Fruit fly (Drosophila melanogaster) whole organism: ENCODE measurements around the gene Sas10.

Experiments
- CG8478 ChIP-seq: fragments of >200 bp; optimal IDR thresholded peaks from 2 replicates; lab custom pipeline; 2018; ENCODE audit warnings: inconsistent platforms
- Dll ChIP-seq: fragments of >200 bp; optimal IDR thresholded peaks from 2 replicates; lab custom pipeline; 2017
- EcR ChIP-seq, 2 experiments: fragments of >200 bp; optimal IDR thresholded peaks; 2 replicates each; lab custom pipeline; 2017; ENCODE audit warnings: missing biosample characterization in 2 of 2, missing genetic modification characterization in 2 of 2, missing genetic modification reagents in 2 of 2
- pan ChIP-seq: fragments of >200 bp; optimal IDR thresholded peaks from 2 replicates; lab custom pipeline; 2017
- psq ChIP-seq: fragments of >200 bp; optimal IDR thresholded peaks from 2 replicates; lab custom pipeline; 2017
- usp ChIP-seq: fragments of >200 bp; optimal IDR thresholded peaks from 2 replicates; lab custom pipeline; 2017; ENCODE audit warnings: missing biosample characterization, missing genetic modification characterization, mixed read lengths

Gene Sas10

dm6 chrX:5358813-5359212 lies 41.6 kb downstream of the Sas10 start:
- TF ChIP-seq Dll (lab: Kevin White, UChicago) (no peak), pan (lab: Kevin White, UChicago) (no peak)

dm6 chrX:5363116-5363515 lies 45.9 kb downstream of the Sas10 start:
- TF ChIP-seq EcR (GFP tag; optimal IDR thresholded peaks at IDR 0.05; lab: Kevin White, UChicago) (no peak), usp (GFP tag; lab: Kevin White, UChicago) (no peak), CG8478 (lab: Kevin White, UChicago) (no peak), pan (lab: Kevin White, UChicago) (no peak), Dll (lab: Kevin White, UChicago) (no peak), psq (no peak)

- no peak for TF ChIP-seq CG8478 (lab: Kevin White, UChicago)
- TF ChIP-seq Dll (lab: Kevin White, UChicago), result no peak
- no peak for TF ChIP-seq usp (GFP tag; lab: Kevin White, UChicago)
- TF ChIP-seq pan (lab: Kevin White, UChicago), result no peak
Observed at dm6 chrX:5364031-5364430, 46.8 kb downstream of the Sas10 start.
